Worm (Caenorhabditis elegans) whole organism, L1 larva: Measurements from ENCODE around the gene C18F10.7.

Experiments used
- C16A3.4 ChIP-seq: fragments of 150-350 bp; optimal IDR thresholded peaks from 2 replicates; lab custom pipeline; 2014; ENCODE audit warnings: missing biosample characterization, missing genetic modification characterization
- C34B4.2 ChIP-seq: sonication (generic microtip); optimal IDR thresholded peaks from 2 replicates; lab custom pipeline; 2017; ENCODE audit warnings: mild to moderate bottlenecking, missing genetic modification characterization, missing compliant biosample characterization
- aha-1 ChIP-seq: fragments of 150-350 bp; optimal IDR thresholded peaks from 2 replicates; lab custom pipeline; 2014; ENCODE audit warnings: missing biosample characterization, missing genetic modification characterization
- alr-1 ChIP-seq: fragments of 200-800 bp; sonication (Bioruptor generic); optimal IDR thresholded peaks from 2 replicates; lab custom pipeline; 2018; ENCODE audit warnings: borderline replicate concordance, mild to moderate bottlenecking, missing genetic modification characterization, missing compliant biosample characterization
- ama-1 ChIP-seq: fragments of 150-350 bp; optimal IDR thresholded peaks from 2 replicates; lab custom pipeline; 2014
- blmp-1 ChIP-seq: fragments of 150-350 bp; optimal IDR thresholded peaks from 2 replicates; lab custom pipeline; 2014; ENCODE audit warnings: missing biosample characterization, missing genetic modification characterization
- ceh-82 ChIP-seq, 3 experiments: fragments of 150-350 bp in 1 of 3; sonication (generic microtip) in 2 of 3; optimal IDR thresholded peaks; 2 replicates each; lab custom pipeline; 2014 to 2017; ENCODE audit warnings: missing biosample characterization in 3 of 3, missing genetic modification characterization in 3 of 3
- dpl-1 ChIP-seq, 3 experiments: fragments of 150-350 bp in 2 of 3; sonication (generic microtip) in 1 of 3; optimal IDR thresholded peaks; 2 replicates each; lab custom pipeline; 2014 to 2017; ENCODE audit warnings: missing biosample characterization in 3 of 3, missing genetic modification characterization in 3 of 3, missing genetic modification reagents in 3 of 3
- dsc-1 ChIP-seq: sonication (generic microtip); optimal IDR thresholded peaks from 2 replicates; lab custom pipeline; 2016; ENCODE audit warnings: mild to moderate bottlenecking, missing genetic modification characterization, missing compliant biosample characterization
- efl-1 ChIP-seq, 4 experiments: fragments of 150-350 bp; optimal IDR thresholded peaks in 3 of 4; peaks in 1 of 4; 1 replicate in 1 of 4; 2 replicates in 3 of 4; lab custom pipeline; 2014; ENCODE audit warnings: missing biosample characterization in 2 of 4, missing genetic modification characterization in 2 of 4, missing genetic modification reagents in 2 of 4
- efl-3 ChIP-seq: fragments of 200-800 bp; sonication (Bioruptor generic); optimal IDR thresholded peaks from 2 replicates; lab custom pipeline; 2018; ENCODE audit warnings: mild to moderate bottlenecking, missing genetic modification characterization, missing compliant biosample characterization
- elt-2 ChIP-seq: sonication (generic microtip); optimal IDR thresholded peaks from 2 replicates; lab custom pipeline; 2016; ENCODE audit warnings: missing genetic modification characterization, mild to moderate bottlenecking, inconsistent platforms, missing compliant biosample characterization, missing genetic modification reagents
- elt-3 ChIP-seq, 6 experiments: fragments of 150-350 bp in 1 of 6; sonication (generic microtip); optimal IDR thresholded peaks; 2 replicates each; lab custom pipeline; 2017 to 2018; ENCODE audit warnings: missing biosample characterization in 6 of 6, missing genetic modification characterization in 6 of 6, inconsistent platforms in 1 of 6
- ets-5 ChIP-seq: fragments of 200-800 bp; sonication (Bioruptor generic); IDR thresholded peaks from 2 replicates; pipeline ENCODE4 v1.3.6; 2022; ENCODE audit warnings: missing genetic modification characterization, missing compliant biosample characterization
- fkh-4 ChIP-seq: sonication (generic microtip); optimal IDR thresholded peaks from 2 replicates; lab custom pipeline; 2016; ENCODE audit warnings: missing compliant biosample characterization, missing genetic modification characterization, borderline replicate concordance
- fos-1 ChIP-seq: fragments of 150-350 bp; optimal IDR thresholded peaks from 2 replicates; lab custom pipeline; 2014; ENCODE audit warnings: missing biosample characterization, missing genetic modification characterization
- hlh-17 ChIP-seq: fragments of 200-800 bp; sonication (Bioruptor generic); optimal IDR thresholded peaks from 2 replicates; lab custom pipeline; 2018; ENCODE audit warnings: missing genetic modification characterization, mild to moderate bottlenecking, missing compliant biosample characterization, moderate library complexity, borderline replicate concordance
- hlh-4 ChIP-seq: sonication (generic microtip); optimal IDR thresholded peaks from 2 replicates; lab custom pipeline; 2016; ENCODE audit warnings: mild to moderate bottlenecking, missing genetic modification characterization, missing compliant biosample characterization
- irx-1 ChIP-seq: sonication (generic microtip); optimal IDR thresholded peaks from 2 replicates; lab custom pipeline; 2016; ENCODE audit warnings: missing genetic modification characterization, missing compliant biosample characterization
- jun-1 ChIP-seq: fragments of 150-350 bp; optimal IDR thresholded peaks from 2 replicates; lab custom pipeline; 2014; ENCODE audit warnings: missing biosample characterization, missing genetic modification reagents, missing genetic modification characterization
- lin-14 ChIP-seq: fragments of 200-800 bp; sonication (Bioruptor generic); optimal IDR thresholded peaks from 2 replicates; lab custom pipeline; 2018; ENCODE audit warnings: mild to moderate bottlenecking, missing genetic modification characterization, moderate library complexity, missing compliant biosample characterization
- lin-15B ChIP-seq: fragments of 150-350 bp; sonication (generic microtip); optimal IDR thresholded peaks from 3 replicates; lab custom pipeline; 2014; ENCODE audit warnings: missing biosample characterization, missing genetic modification characterization
- lin-35 ChIP-seq, 2 experiments: fragments of 150-350 bp; optimal IDR thresholded peaks; 2 replicates each; lab custom pipeline; 2014; ENCODE audit warnings: missing biosample characterization in 2 of 2, missing genetic modification characterization in 2 of 2, missing genetic modification reagents in 2 of 2
- lsy-2 ChIP-seq, 2 experiments: fragments of 150-350 bp; optimal IDR thresholded peaks; 2 replicates each; lab custom pipeline; 2014; ENCODE audit warnings: missing biosample characterization in 2 of 2, missing genetic modification characterization in 2 of 2
- mep-1 ChIP-seq: fragments of 150-350 bp; optimal IDR thresholded peaks from 2 replicates; lab custom pipeline; 2014; ENCODE audit warnings: missing biosample characterization, missing genetic modification characterization
- nhr-20 ChIP-seq: sonication (generic microtip); optimal IDR thresholded peaks from 2 replicates; lab custom pipeline; 2016; ENCODE audit warnings: mild to moderate bottlenecking, missing genetic modification characterization, missing compliant biosample characterization
- nhr-237 ChIP-seq: fragments of 150-350 bp; optimal IDR thresholded peaks from 2 replicates; lab custom pipeline; 2014; ENCODE audit warnings: missing biosample characterization, missing genetic modification characterization
- nhr-47 ChIP-seq: sonication (generic microtip); optimal IDR thresholded peaks from 2 replicates; lab custom pipeline; 2016; ENCODE audit warnings: mild to moderate bottlenecking, missing genetic modification characterization, moderate library complexity, missing compliant biosample characterization
- nhr-71 ChIP-seq: sonication (generic microtip); optimal IDR thresholded peaks from 2 replicates; lab custom pipeline; 2016; ENCODE audit warnings: mild to moderate bottlenecking, missing genetic modification characterization, moderate library complexity, missing compliant biosample characterization
- nhr-77 ChIP-seq: fragments of 150-350 bp; optimal IDR thresholded peaks from 2 replicates; lab custom pipeline; 2014; ENCODE audit warnings: missing biosample characterization, missing genetic modification characterization
- nhr-85 ChIP-seq: sonication (generic microtip); peaks from one replicate; lab custom pipeline; 2016; ENCODE audit warnings: missing genetic modification characterization, inconsistent platforms, missing compliant biosample characterization
- pqm-1 ChIP-seq: sonication (generic microtip); optimal IDR thresholded peaks from 3 replicates; lab custom pipeline; 2017; ENCODE audit warnings: missing biosample characterization, missing genetic modification characterization
- sox-4 ChIP-seq: sonication (generic microtip); optimal IDR thresholded peaks from 2 replicates; lab custom pipeline; 2016; ENCODE audit warnings: missing genetic modification characterization, missing compliant biosample characterization
- sptf-1 ChIP-seq: fragments of 150-350 bp; optimal IDR thresholded peaks from 2 replicates; lab custom pipeline; 2014; ENCODE audit warnings: missing biosample characterization, missing genetic modification characterization
- swsn-7 ChIP-seq: sonication (generic microtip); optimal IDR thresholded peaks from 2 replicates; lab custom pipeline; 2016; ENCODE audit warnings: missing genetic modification characterization, missing compliant biosample characterization
- tbx-2 ChIP-seq: sonication (generic microtip); optimal IDR thresholded peaks from 2 replicates; lab custom pipeline; 2016; ENCODE audit warnings: missing genetic modification characterization, missing compliant biosample characterization
- tlp-1 ChIP-seq: fragments of 150-350 bp; optimal IDR thresholded peaks from 2 replicates; lab custom pipeline; 2014; ENCODE audit warnings: missing biosample characterization, missing genetic modification characterization
- unc-130 ChIP-seq: fragments of 150-350 bp; optimal IDR thresholded peaks from 2 replicates; lab custom pipeline; 2017; ENCODE audit warnings: missing biosample characterization, missing genetic modification characterization, inconsistent platforms
- vab-15 ChIP-seq: sonication (generic microtip); optimal IDR thresholded peaks from 2 replicates; lab custom pipeline; 2017; ENCODE audit warnings: missing genotype, mild to moderate bottlenecking, missing genetic modification characterization, missing compliant biosample characterization
- xbp-1 ChIP-seq: sonication (generic microtip); optimal IDR thresholded peaks from 2 replicates; lab custom pipeline; 2016; ENCODE audit warnings: missing genetic modification characterization, missing compliant biosample characterization
- zag-1 ChIP-seq: fragments of 150-350 bp; optimal IDR thresholded peaks from 2 replicates; lab custom pipeline; 2014; ENCODE audit warnings: missing biosample characterization, missing genetic modification characterization
- zip-4 ChIP-seq: fragments of 200-800 bp; sonication (Bioruptor generic); optimal IDR thresholded peaks from 2 replicates; lab custom pipeline; 2018; ENCODE audit warnings: mild to moderate bottlenecking, missing genetic modification characterization, moderate library complexity, missing compliant biosample characterization
- ztf-11 ChIP-seq, 2 experiments: sonication (generic microtip); optimal IDR thresholded peaks; 2 replicates each; lab custom pipeline; 2016 to 2017; ENCODE audit warnings: missing genetic modification characterization in 2 of 2, missing biosample characterization in 1 of 2, missing compliant biosample characterization in 1 of 2
- ztf-4 ChIP-seq: fragments of 150-350 bp; optimal IDR thresholded peaks from 2 replicates; lab custom pipeline; 2014; ENCODE audit warnings: missing biosample characterization, missing genetic modification characterization

Gene C18F10.7

ce11 chrIII:6245728-6246127 lies 32.4 kb downstream of the C18F10.7 start, which contains the start of gene bcas-2:
TSS of gene bcas-2 (minus strand) at chrIII:6245828.
- TF ChIP-seq dpl-1 (GFP tag; optimal IDR thresholded peaks at IDR 0.05; lab: Kevin White, UChicago) (no peak), sptf-1 (tag; lab: Kevin White, UChicago) (no peak), jun-1 (tag; lab: Kevin White, UChicago) (no peak), nhr-77 (tag; lab: Kevin White, UChicago) (no peak), nhr-237 (no peak), nhr-85 (tag; lab: Kevin White, UChicago) (no peak), mep-1 (tag; lab: Kevin White, UChicago) (no peak), hlh-17 (GFP tag; lab: Kevin White, UChicago) (no peak), ztf-11 (tag; optimal IDR thresholded peaks at IDR 0.05; lab: Kevin White, UChicago) (no peak), fkh-4 (tag; lab: Kevin White, UChicago) (no peak), irx-1 (no peak), pqm-1 (tag; lab: Kevin White, UChicago) (no peak), nhr-20 (tag; lab: Kevin White, UChicago) (no peak), tbx-2 (tag; lab: Kevin White, UChicago) (no peak), alr-1 (no peak), nhr-47 (tag; lab: Kevin White, UChicago) (no peak), swsn-7 (no peak), nhr-71 (tag; lab: Kevin White, UChicago) (no peak)

ce11 chrIII:6240528-6240927 lies 37.6 kb downstream of the C18F10.7 start, which contains the start of gene T12A2.3:
TSS of gene T12A2.3 (plus strand) at chrIII:6240828.
- TF ChIP-seq nhr-85 (tag; lab: Kevin White, UChicago) (no peak), unc-130 (tag; lab: Kevin White, UChicago) (no peak), lin-14 (GFP tag; lab: Kevin White, UChicago) (no peak), ztf-4 (no peak), dpl-1 (GFP tag; optimal IDR thresholded peaks at IDR 0.05; lab: Kevin White, UChicago) (no peak), alr-1 (no peak), fkh-4 (tag; lab: Kevin White, UChicago) (no peak), dsc-1 (tag; lab: Kevin White, UChicago) (no peak), fos-1 (tag; lab: Kevin White, UChicago) (no peak), xbp-1 (tag; lab: Kevin White, UChicago) (no peak), nhr-237 (no peak), sptf-1 (tag; lab: Kevin White, UChicago) (no peak), ets-5 (GFP tag; lab: Robert Waterston, UW) (no peak), lsy-2 (tag; optimal IDR thresholded peaks at IDR 0.05; lab: Kevin White, UChicago) (no peak), ceh-82 (tag; optimal IDR thresholded peaks at IDR 0.05; lab: Kevin White, UChicago) (no peak), nhr-77 (tag; lab: Kevin White, UChicago) (no peak), elt-3 (tag; optimal IDR thresholded peaks at IDR 0.05; lab: Kevin White, UChicago) (no peak), irx-1 (no peak), aha-1 (tag; lab: Kevin White, UChicago) (no peak), nhr-47 (tag; lab: Kevin White, UChicago) (no peak)

DNA sequence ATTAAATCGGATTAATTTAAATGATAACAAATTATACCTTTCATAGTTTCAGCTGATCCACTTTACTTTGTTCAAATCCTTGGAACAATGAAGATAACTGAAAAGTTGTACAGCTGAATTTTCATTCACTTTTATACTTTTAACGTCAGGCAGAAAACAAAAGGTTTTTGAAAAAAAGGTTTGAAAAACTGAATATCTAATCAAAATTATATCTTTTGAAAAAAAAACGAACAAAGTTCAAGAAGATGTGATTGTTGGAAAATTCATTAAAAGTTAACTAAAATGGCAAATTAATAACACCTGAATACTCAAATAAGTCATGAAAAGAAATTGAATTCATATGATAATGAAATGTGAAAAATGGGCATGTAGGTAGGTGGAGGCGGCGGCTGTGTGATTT lies 41.5 kb downstream of the C18F10.7 start, which contains the start of gene T12A2.21:
Gene T12A2.21, minus strand, starts transcription at position 101 of the 400 bp plus-strand sequence.
- no peak for TF ChIP-seq ama-1
- no peak for TF ChIP-seq vab-15
- no peak for TF ChIP-seq sox-4
- no peak for TF ChIP-seq zag-1 (tag; lab: Kevin White, UChicago)
- TF ChIP-seq irx-1, result no peak
- no peak for TF ChIP-seq jun-1 (tag; lab: Kevin White, UChicago)
- TF ChIP-seq zip-4 (GFP tag; lab: Kevin White, UChicago), result no peak
- no peak for TF ChIP-seq lin-15B (tag; lab: Kevin White, UChicago)

DNA sequence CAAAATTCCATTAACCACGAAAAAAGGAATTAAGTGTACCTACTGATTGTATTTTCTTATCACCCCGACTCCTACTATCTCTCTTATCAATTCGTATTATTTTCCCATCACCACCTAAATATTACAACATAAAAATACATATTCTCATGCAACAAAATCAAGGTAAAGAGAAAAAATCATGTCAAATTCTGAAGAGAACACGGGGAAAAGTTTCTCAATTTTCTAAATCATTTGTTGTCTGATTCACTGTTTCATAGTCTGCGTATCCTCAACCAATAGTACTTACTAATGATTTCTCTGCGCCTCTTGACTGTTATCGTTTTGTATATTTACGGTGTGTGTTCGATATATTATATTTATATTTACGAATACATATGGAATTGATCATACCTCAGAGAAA lies 46.3 kb downstream of the C18F10.7 start:
- TF ChIP-seq mep-1 (tag; lab: Kevin White, UChicago) (peak; percentile 23), hlh-4 (tag; lab: Kevin White, UChicago) (no peak), sptf-1 (tag; lab: Kevin White, UChicago) (no peak), elt-2 (peak; percentile 69), C34B4.2 (tag; lab: Kevin White, UChicago) (no peak), efl-1 (optimal IDR thresholded peaks at IDR 0.05; lab: Kevin White, UChicago) (peak in 1 of 2 experiments; percentile 4), efl-1 (GFP tag; optimal IDR thresholded peaks at IDR 0.05 in 1 of 2; lab: Kevin White, UChicago) (peak in 1 of 2 experiments; percentile 83), nhr-20 (tag; lab: Kevin White, UChicago) (peak; percentile 20), C16A3.4 (peak; percentile 1), lin-35 (GFP tag; optimal IDR thresholded peaks at IDR 0.05; lab: Kevin White, UChicago) (peak in 1 of 2 experiments; percentile 47), tlp-1 (tag; lab: Kevin White, UChicago) (peak; percentile 5), aha-1 (tag; lab: Kevin White, UChicago) (no peak), blmp-1 (tag; lab: Kevin White, UChicago) (peak; percentile 39), ets-5 (GFP tag; lab: Robert Waterston, UW) (no peak), efl-3 (no peak), elt-3 (tag; optimal IDR thresholded peaks at IDR 0.05; lab: Kevin White, UChicago) (peak in 2 of 6 experiments; percentile 58 to 76), jun-1 (tag; lab: Kevin White, UChicago) (peak; percentile 1)
